Fruit fly (Drosophila melanogaster) Kc167 (cell line): ENCODE results near the gene Cow.

ENCODE experiments used
- Myc ChIP-seq: fragments of >200 bp; optimal IDR thresholded peaks from 2 replicates; lab custom pipeline; 2017; ENCODE audit warnings: missing external identifiers
- Sin3A ChIP-seq: fragments of >200 bp; optimal IDR thresholded peaks from 2 replicates; lab custom pipeline; 2018; ENCODE audit warnings: missing external identifiers
- h ChIP-seq: fragments of >200 bp; optimal IDR thresholded peaks from 3 replicates; lab custom pipeline; 2018; ENCODE audit warnings: missing external identifiers
- insv ChIP-seq: fragments of >200 bp; optimal IDR thresholded peaks from 3 replicates; lab custom pipeline; 2018; ENCODE audit warnings: missing external identifiers
- psq ChIP-seq: fragments of >200 bp; optimal IDR thresholded peaks from 2 replicates; lab custom pipeline; 2017; ENCODE audit warnings: missing external identifiers
- ttk ChIP-seq: sonication (Bioruptor generic); optimal IDR thresholded peaks from 2 replicates; lab custom pipeline; 2017; ENCODE audit warnings: missing external identifiers

DNA sequence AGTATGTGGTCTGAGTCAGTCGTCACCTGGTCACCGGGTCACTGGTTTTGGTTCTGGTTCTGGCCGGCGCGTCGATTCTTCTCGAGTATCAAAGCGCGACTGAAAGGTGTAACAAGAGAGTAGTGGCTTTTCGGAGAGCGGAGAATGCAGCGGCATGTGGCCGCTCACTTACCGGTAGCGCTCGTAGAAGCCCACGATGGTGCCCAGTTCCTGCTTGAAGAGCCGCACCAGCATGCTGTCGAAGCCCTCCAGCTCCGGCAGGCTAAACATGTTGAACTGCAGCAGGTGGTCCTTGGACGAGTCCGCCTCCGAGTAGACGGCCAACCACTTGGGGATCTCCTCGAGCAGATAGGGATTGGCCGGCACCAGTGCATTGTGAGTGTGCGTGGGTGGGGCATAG, 53.7 kb downstream of the Cow start, which contains the start of gene Ctns:
- TF ChIP-seq Myc (lab: Kevin White, UChicago) = no peak
- no peak for TF ChIP-seq psq (lab: Kevin White, UChicago)
- TF ChIP-seq Sin3A (lab: Kevin White, UChicago) = no peak
- TF ChIP-seq insv (lab: Kevin White, UChicago) = no peak
- TF ChIP-seq h (lab: Kevin White, UChicago) = no peak
- TF ChIP-seq ttk (lab: Kevin White, UChicago) = no peak
